Fruit fly (Drosophila melanogaster) whole organism, embryonic: ENCODE data around the gene CG15498.

ENCODE experiments used
- BEAF-32 ChIP-seq: fragments of 200-800 bp; sonication (Bioruptor generic); optimal IDR thresholded peaks from 3 replicates; lab custom pipeline; 2017; ENCODE audit warnings: missing biosample characterization, missing genetic modification characterization, mild to moderate bottlenecking, moderate library complexity, missing genetic modification reagents
- Bgb ChIP-seq: fragments of 200-800 bp; sonication (Bioruptor generic); IDR thresholded peaks from 2 replicates; pipeline ENCODE4 v1.3.6; 2022; ENCODE audit warnings: missing biosample characterization, missing genetic modification characterization; ENCODE audit not compliant: partially characterized antibody
- CG10147 ChIP-seq: fragments of 200-800 bp; sonication (Bioruptor generic); optimal IDR thresholded peaks from 2 replicates; lab custom pipeline; 2019; ENCODE audit warnings: missing biosample characterization, mild to moderate bottlenecking, missing genetic modification characterization, moderate library complexity
- CG10366 ChIP-seq: fragments of 200-800 bp; sonication (Bioruptor generic); IDR thresholded peaks from 2 replicates; pipeline ENCODE4 v1.3.6; 2022; ENCODE audit warnings: missing biosample characterization, missing genetic modification characterization
- CG10654 ChIP-seq: fragments of 200-800 bp; sonication (Bioruptor generic); optimal IDR thresholded peaks from 2 replicates; lab custom pipeline; 2016; ENCODE audit warnings: missing biosample characterization, missing genetic modification characterization
- CG13287 ChIP-seq: fragments of 200-800 bp; sonication (Bioruptor generic); IDR thresholded peaks from 2 replicates; pipeline ENCODE4 v1.3.6; 2022; ENCODE audit warnings: missing biosample characterization, missing genetic modification characterization; ENCODE audit not compliant: partially characterized antibody
- CG14667 ChIP-seq: fragments of 200-800 bp; sonication (Bioruptor generic); IDR thresholded peaks from 2 replicates; pipeline ENCODE4 v1.3.6; 2022; ENCODE audit warnings: missing biosample characterization, missing genetic modification characterization
- CG14860 ChIP-seq: fragments of 200-800 bp; sonication (Bioruptor generic); IDR thresholded peaks from 3 replicates; pipeline ENCODE4 v1.3.6; 2022; ENCODE audit warnings: missing biosample characterization, missing genetic modification characterization; ENCODE audit not compliant: partially characterized antibody
- CG15479 ChIP-seq: fragments of 200-800 bp; sonication (Bioruptor generic); optimal IDR thresholded peaks from 3 replicates; lab custom pipeline; 2019; ENCODE audit warnings: missing biosample characterization, mild to moderate bottlenecking, missing genetic modification characterization, moderate library complexity
- CG15514 ChIP-seq: fragments of 200-800 bp; sonication (Bioruptor generic); optimal IDR thresholded peaks from 3 replicates; lab custom pipeline; 2017; ENCODE audit warnings: missing biosample characterization, missing genetic modification characterization, mild to moderate bottlenecking, moderate library complexity, missing genetic modification reagents
- CG18599 ChIP-seq: fragments of 200-800 bp; sonication (Bioruptor generic); optimal IDR thresholded peaks from 3 replicates; lab custom pipeline; 2017; ENCODE audit warnings: missing biosample characterization, missing genetic modification characterization, mild to moderate bottlenecking, moderate library complexity, missing genetic modification reagents
- CG18619 ChIP-seq: fragments of 200-800 bp; sonication (Bioruptor generic); optimal IDR thresholded peaks from 3 replicates; lab custom pipeline; 2017; ENCODE audit warnings: missing biosample characterization, mild to moderate bottlenecking, missing genetic modification characterization
- CG34422 ChIP-seq: fragments of 200-800 bp; sonication (Bioruptor generic); IDR thresholded peaks from 3 replicates; pipeline ENCODE4 v1.3.6; 2022; ENCODE audit warnings: missing biosample characterization, missing genetic modification characterization
- CG42726 ChIP-seq: fragments of 200-800 bp; sonication (Bioruptor generic); IDR thresholded peaks from 2 replicates; pipeline ENCODE4 v1.3.6; 2022; ENCODE audit warnings: missing biosample characterization, missing genetic modification characterization; ENCODE audit not compliant: partially characterized antibody
- CG43689 ChIP-seq: fragments of 200-800 bp; sonication (Bioruptor generic); IDR thresholded peaks from 2 replicates; pipeline ENCODE4 v1.3.6; 2022; ENCODE audit warnings: missing biosample characterization, missing genetic modification characterization
- CG4617 ChIP-seq: fragments of 200-800 bp; sonication (Bioruptor generic); optimal IDR thresholded peaks from 3 replicates; lab custom pipeline; 2016; ENCODE audit warnings: missing biosample characterization, missing genetic modification characterization, borderline replicate concordance
- CG6791 ChIP-seq: fragments of 200-800 bp; sonication (Bioruptor generic); IDR thresholded peaks from 3 replicates; pipeline ENCODE4 v1.3.6; 2022; ENCODE audit warnings: missing biosample characterization, missing genetic modification characterization; ENCODE audit not compliant: partially characterized antibody
- CG7372 ChIP-seq: fragments of 200-800 bp; sonication (Bioruptor generic); IDR thresholded peaks from 2 replicates; pipeline ENCODE4 v1.3.6; 2022; ENCODE audit warnings: missing biosample characterization, missing genetic modification characterization
- CG8388 ChIP-seq: fragments of 200-800 bp; sonication (Bioruptor generic); optimal IDR thresholded peaks from 2 replicates; lab custom pipeline; 2019; ENCODE audit warnings: missing biosample characterization, mild to moderate bottlenecking, missing genetic modification characterization, moderate library complexity
- D19B ChIP-seq: fragments of 200-800 bp; sonication (Bioruptor generic); optimal IDR thresholded peaks from 2 replicates; lab custom pipeline; 2017; ENCODE audit warnings: missing biosample characterization, mild to moderate bottlenecking, missing genetic modification characterization
- Doc2 ChIP-seq: fragments of 200-800 bp; sonication (Bioruptor generic); IDR thresholded peaks from 2 replicates; pipeline ENCODE4 v1.3.6; 2022; ENCODE audit warnings: missing biosample characterization, missing genetic modification characterization
- Doc3 ChIP-seq: fragments of 200-800 bp; sonication (Bioruptor generic); IDR thresholded peaks from 3 replicates; pipeline ENCODE4 v1.3.6; 2022; ENCODE audit warnings: missing biosample characterization, missing genetic modification characterization; ENCODE audit not compliant: partially characterized antibody
- Dp ChIP-seq: fragments of 200-800 bp; sonication (Bioruptor generic); optimal IDR thresholded peaks from 2 replicates; lab custom pipeline; 2018; ENCODE audit warnings: missing biosample characterization, mild to moderate bottlenecking, missing genetic modification characterization, moderate library complexity
- Drgx ChIP-seq: fragments of 200-800 bp; sonication (Bioruptor generic); IDR thresholded peaks from 2 replicates; pipeline ENCODE4 v1.3.6; 2022; ENCODE audit warnings: missing biosample characterization, missing genetic modification characterization
- E2f2 ChIP-seq: fragments of 200-800 bp; sonication (Bioruptor generic); IDR thresholded peaks from 2 replicates; pipeline ENCODE4 v1.3.6; 2022; ENCODE audit warnings: missing biosample characterization, missing genetic modification characterization
- HLH3B ChIP-seq: fragments of 200-800 bp; sonication (Bioruptor generic); IDR thresholded peaks from 2 replicates; pipeline ENCODE4 v1.3.6; 2022; ENCODE audit warnings: missing biosample characterization, missing genetic modification characterization
- Jarid2 ChIP-seq: fragments of 200-800 bp; sonication (Bioruptor generic); optimal IDR thresholded peaks from 3 replicates; lab custom pipeline; 2017; ENCODE audit warnings: mild to moderate bottlenecking, missing biosample characterization, missing genetic modification reagents, missing genetic modification characterization
- MBD-R2 ChIP-seq: fragments of 200-800 bp; sonication (Bioruptor generic); IDR thresholded peaks from 2 replicates; pipeline ENCODE4 v1.3.6; 2022; ENCODE audit warnings: missing biosample characterization, missing genetic modification characterization
- Med ChIP-seq: fragments of 200-800 bp; sonication (Bioruptor generic); peaks from one replicate; lab custom pipeline; 2016; ENCODE audit warnings: missing biosample characterization, missing genetic modification characterization, mild to moderate bottlenecking, inconsistent platforms, moderate library complexity
- NFAT ChIP-seq: fragments of 200-800 bp; sonication (Bioruptor generic); IDR thresholded peaks from 2 replicates; pipeline ENCODE4 v1.3.6; 2022; ENCODE audit warnings: missing biosample characterization, missing genetic modification characterization
- Nf-YC ChIP-seq: fragments of 200-800 bp; optimal IDR thresholded peaks from 3 replicates; lab custom pipeline; 2019; ENCODE audit warnings: missing biosample characterization, mild to moderate bottlenecking, missing genetic modification characterization, moderate library complexity
- Opbp ChIP-seq: fragments of 200-800 bp; sonication (Bioruptor generic); IDR thresholded peaks from 3 replicates; pipeline ENCODE4 v1.3.6; 2022; ENCODE audit warnings: missing biosample characterization, missing genetic modification characterization; ENCODE audit not compliant: partially characterized antibody
- Pdp1 ChIP-seq, 2 experiments: fragments of 200-800 bp; sonication (Bioruptor generic); optimal IDR thresholded peaks; 3 replicates each; lab custom pipeline; 2016; ENCODE audit warnings: missing biosample characterization in 2 of 2, missing genetic modification characterization in 2 of 2, mild to moderate bottlenecking in 1 of 2, moderate library complexity in 1 of 2
- Scr ChIP-seq: fragments of 200-800 bp; sonication (Bioruptor generic); IDR thresholded peaks from 2 replicates; pipeline ENCODE4 v1.3.6; 2022; ENCODE audit warnings: missing biosample characterization, missing genetic modification characterization; ENCODE audit not compliant: partially characterized antibody
- amos ChIP-seq: fragments of 200-800 bp; sonication (Bioruptor generic); IDR thresholded peaks from 2 replicates; pipeline ENCODE4 v1.3.6; 2022; ENCODE audit warnings: missing biosample characterization, missing genetic modification characterization; ENCODE audit not compliant: partially characterized antibody
- bbx ChIP-seq: fragments of 200-800 bp; sonication (Bioruptor generic); IDR thresholded peaks from 2 replicates; pipeline ENCODE4 v1.3.6; 2022; ENCODE audit warnings: missing biosample characterization, missing genetic modification characterization; ENCODE audit not compliant: partially characterized antibody
- chinmo ChIP-seq: fragments of 200-800 bp; sonication (Bioruptor generic); IDR thresholded peaks from 4 replicates; pipeline ENCODE4 v1.3.6; 2022; ENCODE audit warnings: missing biosample characterization, missing genetic modification characterization; ENCODE audit not compliant: partially characterized antibody
- ci ChIP-seq: fragments of 200-800 bp; sonication (Bioruptor generic); IDR thresholded peaks from 3 replicates; pipeline ENCODE4 v1.3.6; 2022; ENCODE audit warnings: missing biosample characterization, missing genetic modification characterization
- hb ChIP-seq: fragments of 200-800 bp; sonication (Bioruptor generic); IDR thresholded peaks from 3 replicates; pipeline ENCODE4 v1.3.6; 2022; ENCODE audit warnings: missing biosample characterization, missing genetic modification characterization; ENCODE audit not compliant: partially characterized antibody
- hbn ChIP-seq: fragments of 200-800 bp; sonication (Bioruptor generic); IDR thresholded peaks from 2 replicates; pipeline ENCODE4 v1.3.6; 2022; ENCODE audit warnings: missing biosample characterization, missing genetic modification characterization; ENCODE audit not compliant: partially characterized antibody
- kay ChIP-seq: fragments of 200-800 bp; sonication (Bioruptor generic); optimal IDR thresholded peaks from 2 replicates; lab custom pipeline; 2016; ENCODE audit warnings: missing biosample characterization, missing genetic modification characterization
- mld ChIP-seq: fragments of 200-800 bp; sonication (Bioruptor generic); IDR thresholded peaks from 3 replicates; pipeline ENCODE4 v1.3.6; 2022; ENCODE audit warnings: missing biosample characterization, missing genetic modification characterization; ENCODE audit not compliant: partially characterized antibody
- row ChIP-seq: fragments of 200-800 bp; sonication (Bioruptor generic); IDR thresholded peaks from 3 replicates; pipeline ENCODE4 v1.3.6; 2022; ENCODE audit warnings: missing biosample characterization, missing genetic modification characterization
- sens ChIP-seq: fragments of 200-800 bp; sonication (Bioruptor generic); peaks from one replicate; lab custom pipeline; 2016; ENCODE audit warnings: missing biosample characterization, missing genetic modification characterization
- stwl ChIP-seq: fragments of 200-800 bp; sonication (Bioruptor generic); optimal IDR thresholded peaks from 3 replicates; lab custom pipeline; 2018; ENCODE audit warnings: missing biosample characterization, mild to moderate bottlenecking, missing genetic modification characterization, moderate library complexity
- tna ChIP-seq: fragments of 200-800 bp; sonication (Bioruptor generic); IDR thresholded peaks from 2 replicates; pipeline ENCODE4 v1.3.6; 2022; ENCODE audit warnings: missing biosample characterization, missing genetic modification characterization; ENCODE audit not compliant: partially characterized antibody
- vnd ChIP-seq: fragments of 200-800 bp; sonication (Bioruptor generic); IDR thresholded peaks from 3 replicates; pipeline ENCODE4 v1.3.6; 2022; ENCODE audit warnings: missing biosample characterization, missing genetic modification characterization; ENCODE audit not compliant: partially characterized antibody
- zf30C ChIP-seq: fragments of 200-800 bp; sonication (Bioruptor generic); optimal IDR thresholded peaks from 3 replicates; lab custom pipeline; 2018; ENCODE audit warnings: missing biosample characterization, mild to moderate bottlenecking, missing genetic modification characterization

CG15498 gene

dm6 chr3R:21520756-21521155 lies 48.2 kb downstream of the CG15498 start, which contains the start of gene sp3 (continued):
- TF ChIP-seq MBD-R2 (peak; percentile 62), hb (peak; percentile 37; the same call in 2 of the 3 replicates), CG18599 (GFP tag; lab: Kevin White, UChicago) (no peak), CG18619 (no peak), Med (GFP tag; lab: Kevin White, UChicago) (no peak), CG6791 (peak; percentile 73), amos (GFP tag; lab: Robert Waterston, UW) (peak; percentile 80), CG13287 (GFP tag; lab: Robert Waterston, UW) (peak; percentile 81), Scr (GFP tag; lab: Robert Waterston, UW) (peak; percentile 73), D19B (GFP tag; lab: Kevin White, UChicago) (no peak), CG14667 (no peak), CG10654 (GFP tag; lab: Kevin White, UChicago) (no peak), NFAT (no peak), Bgb (GFP tag; lab: Robert Waterston, UW) (peak; percentile 81), bbx (GFP tag; lab: Robert Waterston, UW) (peak; percentile 72), vnd (GFP tag; lab: Robert Waterston, UW) (peak; percentile 55; the same call in 1 of the 3 replicates), sens (GFP tag; lab: Kevin White, UChicago) (no peak), chinmo (GFP tag; lab: Robert Waterston, UW) (peak; percentile 47; the same call in 1 of the 4 replicates), mld (GFP tag; lab: Robert Waterston, UW) (peak; percentile 61; the same call in 1 of the 3 replicates), E2f2 (GFP tag; lab: Robert Waterston, UW) (peak; percentile 24), zf30C (GFP tag; lab: Kevin White, UChicago) (no peak), Doc3 (GFP tag; lab: Robert Waterston, UW) (peak; percentile 54; the same call in 2 of the 3 replicates), CG43689 (GFP tag; lab: Robert Waterston, UW) (no peak), hbn (GFP tag; lab: Robert Waterston, UW) (peak; percentile 70), CG10366 (GFP tag; lab: Robert Waterston, UW) (no peak), kay (GFP tag; lab: Kevin White, UChicago) (peak; percentile 12), BEAF-32 (GFP tag; lab: Kevin White, UChicago) (peak; percentile 75), HLH3B (GFP tag; lab: Robert Waterston, UW) (no peak), CG34422 (GFP tag; lab: Robert Waterston, UW) (peak; percentile 65; the same call in 1 of the 3 replicates), Nf-YC (no peak), Drgx (GFP tag; lab: Robert Waterston, UW) (no peak), CG7372 (no peak), CG42726 (GFP tag; lab: Robert Waterston, UW) (peak; percentile 60), CG8388 (GFP tag; lab: Kevin White, UChicago) (no peak), Pdp1 (GFP tag; optimal IDR thresholded peaks at IDR 0.05; lab: Kevin White, UChicago) (no peak), Doc2 (GFP tag; lab: Robert Waterston, UW) (no peak), Dp (GFP tag; lab: Kevin White, UChicago) (peak; percentile 69), CG15514 (GFP tag; lab: Kevin White, UChicago) (peak; percentile 9), ci (GFP tag; lab: Robert Waterston, UW) (no peak), CG4617 (GFP tag; lab: Kevin White, UChicago) (peak; percentile 76), stwl (tag; lab: Kevin White, UChicago) (peak; percentile 61), tna (GFP tag; lab: Robert Waterston, UW) (peak; percentile 66), CG15479 (GFP tag; lab: Kevin White, UChicago) (peak; percentile 39), CG14860 (GFP tag; lab: Robert Waterston, UW) (peak; percentile 75), CG10147 (no peak), row (GFP tag; lab: Robert Waterston, UW) (peak; percentile 5; the same call in 2 of the 3 replicates), Jarid2 (GFP tag; lab: Kevin White, UChicago) (peak; percentile 44), Opbp (GFP tag; lab: Robert Waterston, UW) (peak; percentile 85)
